Worm (Caenorhabditis elegans) whole organism, midembryonic: ENCODE data around the gene pccb-1.

Source experiments
- cog-1 ChIP-seq: sonication (generic microtip); optimal IDR thresholded peaks from 2 replicates; lab custom pipeline; 2016; ENCODE audit warnings: missing genetic modification characterization, missing compliant biosample characterization
- ref-1 ChIP-seq: fragments of 200-800 bp; sonication (Bioruptor generic); conservative IDR thresholded peaks from 2 replicates; pipeline ENCODE4 v1.3.6; 2022; ENCODE audit warnings: missing genetic modification reagents, missing genetic modification characterization, missing compliant biosample characterization

- no peak for TF ChIP-seq cog-1 (tag; lab: Kevin White, UChicago)
- TF ChIP-seq ref-1, result no peak
Observed at ce11 chrX:3063274-3063673, 26.1 kb upstream of the pccb-1 start, which contains the start of gene ceh-30.
